Fruit fly (Drosophila melanogaster): Measurements from ENCODE around the gene Mt2.

Gene Mt2

dm6 chr2L:12103231-12104210 is 7.2 kb downstream of the Mt2 start, which contains the start of the genes Patsas and ThrRS (continued):
- TF ChIP-seq Nf-YC (tag; optimal IDR thresholded peaks at IDR 0.05) (peak; percentile 79), Vsx1 (GFP tag; optimal IDR thresholded peaks at IDR 0.05) (no peak), Fer3 (tag; optimal IDR thresholded peaks at IDR 0.05) (peak; percentile 87), CG7786 (GFP tag; optimal IDR thresholded peaks at IDR 0.05) (peak; percentile 65), CG15011 (GFP tag; optimal IDR thresholded peaks at IDR 0.05) (no peak), Hmr (GFP tag; optimal IDR thresholded peaks at IDR 0.05) (peak; percentile 91), en (GFP tag; optimal IDR thresholded peaks at IDR 0.05) (peak; percentile 48), Rfx (GFP tag; IDR thresholded peaks at IDR 0.05) (peak; percentile 87), CG12744 (GFP tag; optimal IDR thresholded peaks at IDR 0.05) (peak; percentile 56), jigr1 (GFP tag; IDR thresholded peaks at IDR 0.05) (peak; percentile 80), odd (GFP tag; optimal IDR thresholded peaks at IDR 0.05) (no peak), aop (GFP tag; IDR thresholded peaks at IDR 0.05) (peak; percentile 53; the same call in 1 of the 2 replicates), CG10979 (tag; optimal IDR thresholded peaks at IDR 0.05) (peak; percentile 80), CG30431 (GFP tag; optimal IDR thresholded peaks at IDR 0.05) (peak; percentile 82), CG15696 (tag; optimal IDR thresholded peaks at IDR 0.05) (peak; percentile 85), fd3F (GFP tag; optimal IDR thresholded peaks at IDR 0.05) (peak; percentile 85), dmrt99B (tag; optimal IDR thresholded peaks at IDR 0.05) (no peak), her (GFP tag; optimal IDR thresholded peaks at IDR 0.05) (peak; percentile 7), CkIIα-i1 (GFP tag; IDR thresholded peaks at IDR 0.05) (no peak), ERR (GFP tag; optimal IDR thresholded peaks at IDR 0.05) (peak; percentile 35), CG30020 (tag; optimal IDR thresholded peaks at IDR 0.05) (peak; percentile 92), Lim3 (GFP tag; IDR thresholded peaks at IDR 0.05) (peak; percentile 44; the same call in 1 of the 2 replicates), CG13624 (GFP tag; optimal IDR thresholded peaks at IDR 0.05) (peak; percentile 78), nom (GFP tag; optimal IDR thresholded peaks at IDR 0.05) (peak; percentile 14), CG5953 (GFP tag; IDR thresholded peaks at IDR 0.05) (peak; percentile 65), lov (optimal IDR thresholded peaks at IDR 0.05) (no peak), lov (GFP tag; IDR thresholded peaks at IDR 0.05) (0 out of 3 replicates have a peak, but pooled peaks have one; percentile 15), CG14710 (tag; optimal IDR thresholded peaks at IDR 0.05) (peak; percentile 92), insv (GFP tag; optimal IDR thresholded peaks at IDR 0.05) (peak in 1 of 2 experiments; percentile 30), gem (tag; optimal IDR thresholded peaks at IDR 0.05) (peak; percentile 94), dati (GFP tag; IDR thresholded peaks at IDR 0.05) (no peak), CG10147 (GFP tag; optimal IDR thresholded peaks at IDR 0.05) (peak; percentile 90), CG11456 (GFP tag; IDR thresholded peaks at IDR 0.05) (peak; percentile 76), CG1024 (GFP tag; IDR thresholded peaks at IDR 0.05) (0 out of 2 replicates have a peak, but pooled peaks have one; percentile 38), yki (optimal IDR thresholded peaks at IDR 0.05) (no peak), Gug (GFP tag; IDR thresholded peaks at IDR 0.05) (peak; percentile 73; the same call in 3 of the 4 replicates), bab2 (GFP tag; optimal IDR thresholded peaks at IDR 0.05) (peak; percentile 77), gsb (GFP tag; IDR thresholded peaks at IDR 0.05) (peak; percentile 69), ci (GFP tag; IDR thresholded peaks at IDR 0.05) (peak; percentile 78), D (optimal IDR thresholded peaks at IDR 0.05) (no peak), D (GFP tag; optimal IDR thresholded peaks at IDR 0.05) (peak; percentile 77), shn (GFP tag; optimal IDR thresholded peaks at IDR 0.05) (peak; percentile 76), Xbp1 (GFP tag; optimal IDR thresholded peaks at IDR 0.05) (peak; percentile 92), CG17612 (GFP tag; IDR thresholded peaks at IDR 0.05) (peak; percentile 62; the same call in 1 of the 2 replicates), lab (GFP tag; optimal IDR thresholded peaks at IDR 0.05) (peak; percentile 90), CG11723 (GFP tag; optimal IDR thresholded peaks at IDR 0.05) (peak; percentile 63), nerfin-2 (GFP tag; IDR thresholded peaks at IDR 0.05; ENCODE audit: partially characterized antibody) (no peak), Mad (GFP tag; optimal IDR thresholded peaks at IDR 0.05) (peak; percentile 54), CG9609 (GFP tag; optimal IDR thresholded peaks at IDR 0.05) (peak; percentile 52)
